Fruit fly (Drosophila melanogaster) whole organism, embryonic: Measurements from ENCODE around the gene CG15803.

Source experiments
- Atf-2 ChIP-seq: fragments of 200-800 bp; sonication (Bioruptor generic); optimal IDR thresholded peaks from 2 replicates; lab custom pipeline; 2016; ENCODE audit warnings: missing biosample characterization, missing genetic modification characterization
- BEAF-32 ChIP-seq: fragments of 200-800 bp; sonication (Bioruptor generic); optimal IDR thresholded peaks from 3 replicates; lab custom pipeline; 2017; ENCODE audit warnings: missing biosample characterization, missing genetic modification characterization, mild to moderate bottlenecking, moderate library complexity, missing genetic modification reagents
- CG10147 ChIP-seq: fragments of 200-800 bp; sonication (Bioruptor generic); optimal IDR thresholded peaks from 2 replicates; lab custom pipeline; 2019; ENCODE audit warnings: missing biosample characterization, mild to moderate bottlenecking, missing genetic modification characterization, moderate library complexity
- CG10431 ChIP-seq: fragments of 200-800 bp; sonication (Bioruptor generic); optimal IDR thresholded peaks from 3 replicates; lab custom pipeline; 2018; ENCODE audit warnings: missing biosample characterization, mild to moderate bottlenecking, missing genetic modification characterization
- CG12236 ChIP-seq: fragments of 200-800 bp; sonication (Bioruptor generic); optimal IDR thresholded peaks from 2 replicates; lab custom pipeline; 2016; ENCODE audit warnings: missing biosample characterization, missing genetic modification characterization
- CG12299 ChIP-seq: fragments of 200-800 bp; sonication (Bioruptor generic); optimal IDR thresholded peaks from 2 replicates; lab custom pipeline; 2018; ENCODE audit warnings: missing biosample characterization, mild to moderate bottlenecking, missing genetic modification characterization
- CG1233 ChIP-seq: fragments of 200-800 bp; sonication (Bioruptor generic); optimal IDR thresholded peaks from 4 replicates; lab custom pipeline; 2018; ENCODE audit warnings: missing biosample characterization, mild to moderate bottlenecking, missing genetic modification characterization
- CG15696 ChIP-seq: fragments of 200-800 bp; sonication (Bioruptor generic); optimal IDR thresholded peaks from 2 replicates; lab custom pipeline; 2019; ENCODE audit warnings: missing biosample characterization, mild to moderate bottlenecking, missing genetic modification characterization, moderate library complexity
- CG16779 ChIP-seq: fragments of 200-800 bp; sonication (Bioruptor generic); IDR thresholded peaks from 2 replicates; pipeline ENCODE4 v1.3.6; 2022; ENCODE audit warnings: missing biosample characterization, missing genetic modification characterization
- CG18599 ChIP-seq: fragments of 200-800 bp; sonication (Bioruptor generic); optimal IDR thresholded peaks from 3 replicates; lab custom pipeline; 2017; ENCODE audit warnings: missing biosample characterization, missing genetic modification characterization, mild to moderate bottlenecking, moderate library complexity, missing genetic modification reagents
- CG2678 ChIP-seq: fragments of 200-800 bp; sonication (Bioruptor generic); optimal IDR thresholded peaks from 3 replicates; lab custom pipeline; 2019; ENCODE audit warnings: missing biosample characterization, mild to moderate bottlenecking, missing genetic modification characterization, moderate library complexity
- CG30020 ChIP-seq: fragments of 200-800 bp; optimal IDR thresholded peaks from 2 replicates; lab custom pipeline; 2019; ENCODE audit warnings: missing biosample characterization, mild to moderate bottlenecking, missing genetic modification characterization, moderate library complexity
- CG30403 ChIP-seq: fragments of 200-800 bp; sonication (Bioruptor generic); optimal IDR thresholded peaks from 3 replicates; lab custom pipeline; 2016; ENCODE audit warnings: missing biosample characterization, missing genetic modification characterization
- CG43689 ChIP-seq: fragments of 200-800 bp; sonication (Bioruptor generic); IDR thresholded peaks from 2 replicates; pipeline ENCODE4 v1.3.6; 2022; ENCODE audit warnings: missing biosample characterization, missing genetic modification characterization
- CG4820 ChIP-seq: fragments of 200-800 bp; sonication (Bioruptor generic); optimal IDR thresholded peaks from 3 replicates; lab custom pipeline; 2016; ENCODE audit warnings: missing biosample characterization, missing genetic modification characterization
- CG5180 ChIP-seq: fragments of 200-800 bp; sonication (Bioruptor generic); optimal IDR thresholded peaks from 3 replicates; lab custom pipeline; 2017; ENCODE audit warnings: missing biosample characterization, missing genetic modification characterization, mild to moderate bottlenecking, moderate library complexity, missing genetic modification reagents
- CG8281 ChIP-seq: fragments of 200-800 bp; sonication (Bioruptor generic); optimal IDR thresholded peaks from 2 replicates; lab custom pipeline; 2018; ENCODE audit warnings: missing biosample characterization, mild to moderate bottlenecking, missing genetic modification characterization, moderate library complexity
- CG8478 ChIP-seq: fragments of >200 bp; optimal IDR thresholded peaks from 2 replicates; lab custom pipeline; 2018
- CG9797 ChIP-seq: fragments of 200-800 bp; sonication (Bioruptor generic); optimal IDR thresholded peaks from 3 replicates; lab custom pipeline; 2018; ENCODE audit warnings: missing biosample characterization, mild to moderate bottlenecking, missing genetic modification characterization
- CoRest ChIP-seq: fragments of 200-800 bp; sonication (Bioruptor generic); optimal IDR thresholded peaks from 3 replicates; lab custom pipeline; 2018; ENCODE audit warnings: missing biosample characterization, mild to moderate bottlenecking, missing genetic modification characterization, moderate library complexity
- D19A ChIP-seq: fragments of 200-800 bp; optimal IDR thresholded peaks from 3 replicates; lab custom pipeline; 2019; ENCODE audit warnings: missing biosample characterization, mild to moderate bottlenecking, missing genetic modification characterization, moderate library complexity
- Dbx ChIP-seq: fragments of 200-800 bp; sonication (Bioruptor generic); IDR thresholded peaks from 3 replicates; pipeline ENCODE4 v1.3.6; 2022; ENCODE audit warnings: missing biosample characterization, missing genetic modification characterization
- Doc3 ChIP-seq: fragments of 200-800 bp; sonication (Bioruptor generic); IDR thresholded peaks from 3 replicates; pipeline ENCODE4 v1.3.6; 2022; ENCODE audit warnings: missing biosample characterization, missing genetic modification characterization; ENCODE audit not compliant: partially characterized antibody
- Dp ChIP-seq: fragments of 200-800 bp; sonication (Bioruptor generic); optimal IDR thresholded peaks from 2 replicates; lab custom pipeline; 2018; ENCODE audit warnings: missing biosample characterization, mild to moderate bottlenecking, missing genetic modification characterization, moderate library complexity
- Ets97D ChIP-seq: fragments of 200-800 bp; sonication (Bioruptor generic); optimal IDR thresholded peaks from 3 replicates; lab custom pipeline; 2016; ENCODE audit warnings: missing biosample characterization, missing genetic modification characterization
- Hmx ChIP-seq: fragments of 200-800 bp; sonication (Bioruptor generic); optimal IDR thresholded peaks from 2 replicates; lab custom pipeline; 2016; ENCODE audit warnings: missing biosample characterization, missing genetic modification characterization
- Hr39 ChIP-seq: fragments of >200 bp; optimal IDR thresholded peaks from 2 replicates; lab custom pipeline; 2017
- MBD-R2 ChIP-seq: fragments of 200-800 bp; sonication (Bioruptor generic); IDR thresholded peaks from 2 replicates; pipeline ENCODE4 v1.3.6; 2022; ENCODE audit warnings: missing biosample characterization, missing genetic modification characterization
- Mrtf ChIP-seq: fragments of 200-800 bp; sonication (Bioruptor generic); IDR thresholded peaks from 3 replicates; pipeline ENCODE4 v1.3.6; 2022; ENCODE audit warnings: missing biosample characterization, missing genetic modification characterization
- Myb ChIP-seq: fragments of 200-800 bp; sonication (Bioruptor generic); optimal IDR thresholded peaks from 2 replicates; lab custom pipeline; 2016; ENCODE audit warnings: missing biosample characterization, missing genetic modification characterization
- NFAT ChIP-seq: fragments of 200-800 bp; sonication (Bioruptor generic); IDR thresholded peaks from 2 replicates; pipeline ENCODE4 v1.3.6; 2022; ENCODE audit warnings: missing biosample characterization, missing genetic modification characterization
- Sry-β ChIP-seq: fragments of 200-800 bp; sonication (Bioruptor generic); optimal IDR thresholded peaks from 2 replicates; lab custom pipeline; 2018; ENCODE audit warnings: missing biosample characterization, mild to moderate bottlenecking, missing genetic modification characterization, moderate library complexity
- Taf1 ChIP-seq: fragments of 200-800 bp; sonication (Bioruptor generic); IDR thresholded peaks from 2 replicates; pipeline ENCODE4 v1.3.6; 2022; ENCODE audit warnings: missing biosample characterization, missing genetic modification characterization
- aop ChIP-seq: fragments of 200-800 bp; sonication (Bioruptor generic); IDR thresholded peaks from 2 replicates; pipeline ENCODE4 v1.3.6; 2022; ENCODE audit warnings: missing biosample characterization, missing genetic modification characterization
- ato ChIP-seq: fragments of 200-800 bp; sonication (Bioruptor generic); IDR thresholded peaks from 2 replicates; pipeline ENCODE4 v1.3.6; 2022; ENCODE audit warnings: missing biosample characterization, missing genetic modification characterization; ENCODE audit not compliant: partially characterized antibody
- bbx ChIP-seq: fragments of 200-800 bp; sonication (Bioruptor generic); IDR thresholded peaks from 2 replicates; pipeline ENCODE4 v1.3.6; 2022; ENCODE audit warnings: missing biosample characterization, missing genetic modification characterization; ENCODE audit not compliant: partially characterized antibody
- caup ChIP-seq: fragments of 200-800 bp; sonication (Bioruptor generic); optimal IDR thresholded peaks from 3 replicates; lab custom pipeline; 2017; ENCODE audit warnings: missing biosample characterization, mild to moderate bottlenecking, missing genetic modification characterization, moderate library complexity; ENCODE audit not compliant: severe bottlenecking
- crol ChIP-seq: fragments of 200-800 bp; sonication (Bioruptor generic); IDR thresholded peaks from 2 replicates; pipeline ENCODE4 v1.3.6; 2022; ENCODE audit warnings: missing biosample characterization, missing genetic modification characterization
- eve ChIP-seq, 2 experiments: fragments of >200 bp; optimal IDR thresholded peaks; 2 replicates each; lab custom pipeline; 2017; ENCODE audit warnings: missing biosample characterization in 2 of 2, missing genetic modification characterization in 2 of 2
- gem ChIP-seq: fragments of 200-800 bp; sonication (Bioruptor generic); optimal IDR thresholded peaks from 2 replicates; lab custom pipeline; 2019; ENCODE audit warnings: missing biosample characterization, mild to moderate bottlenecking, missing genetic modification characterization, moderate library complexity
- gfzf ChIP-seq: fragments of 200-800 bp; sonication (Bioruptor generic); optimal IDR thresholded peaks from 2 replicates; lab custom pipeline; 2016; ENCODE audit warnings: missing biosample characterization, mild to moderate bottlenecking, missing genetic modification characterization, moderate library complexity
- hb ChIP-seq: fragments of 200-800 bp; sonication (Bioruptor generic); IDR thresholded peaks from 3 replicates; pipeline ENCODE4 v1.3.6; 2022; ENCODE audit warnings: missing biosample characterization, missing genetic modification characterization; ENCODE audit not compliant: partially characterized antibody
- mld ChIP-seq: fragments of 200-800 bp; sonication (Bioruptor generic); IDR thresholded peaks from 3 replicates; pipeline ENCODE4 v1.3.6; 2022; ENCODE audit warnings: missing biosample characterization, missing genetic modification characterization; ENCODE audit not compliant: partially characterized antibody
- nau ChIP-seq: fragments of 200-800 bp; sonication (Bioruptor generic); optimal IDR thresholded peaks from 3 replicates; lab custom pipeline; 2017; ENCODE audit warnings: missing biosample characterization, mild to moderate bottlenecking, missing genetic modification characterization, missing genetic modification reagents
- peb ChIP-seq: fragments of 200-800 bp; sonication (Bioruptor generic); IDR thresholded peaks from 2 replicates; pipeline ENCODE4 v1.3.6; 2022; ENCODE audit warnings: missing biosample characterization, missing genetic modification characterization
- repo ChIP-seq: fragments of 200-800 bp; sonication (Bioruptor generic); optimal IDR thresholded peaks from 2 replicates; lab custom pipeline; 2016; ENCODE audit warnings: missing biosample characterization, missing genetic modification characterization
- tin ChIP-seq: fragments of 200-800 bp; sonication (Bioruptor generic); optimal IDR thresholded peaks from 3 replicates; lab custom pipeline; 2016; ENCODE audit warnings: missing biosample characterization, missing genetic modification characterization
- tna ChIP-seq: fragments of 200-800 bp; sonication (Bioruptor generic); IDR thresholded peaks from 2 replicates; pipeline ENCODE4 v1.3.6; 2022; ENCODE audit warnings: missing biosample characterization, missing genetic modification characterization; ENCODE audit not compliant: partially characterized antibody
- unc-4 ChIP-seq: fragments of 200-800 bp; sonication (Bioruptor generic); IDR thresholded peaks from 2 replicates; pipeline ENCODE4 v1.3.6; 2022; ENCODE audit warnings: missing biosample characterization, missing genetic modification characterization; ENCODE audit not compliant: partially characterized antibody
- zf30C ChIP-seq: fragments of 200-800 bp; sonication (Bioruptor generic); optimal IDR thresholded peaks from 3 replicates; lab custom pipeline; 2018; ENCODE audit warnings: missing biosample characterization, mild to moderate bottlenecking, missing genetic modification characterization

CG15803 gene

dm6 chr3R:18404713-18405112, 44.2 kb upstream of the CG15803 start, which contains the start of gene CG7685 (continued):
- no peak; the same call in 2 of the 3 replicates for TF ChIP-seq Doc3 (GFP tag; lab: Robert Waterston, UW)
- peak; percentile 60; the same call in 1 of the 3 replicates for TF ChIP-seq Dbx (GFP tag; lab: Robert Waterston, UW)
- no peak for TF ChIP-seq Hr39 (lab: Kevin White, UChicago)
- TF ChIP-seq NFAT (GFP tag; lab: Robert Waterston, UW), result peak; percentile 76
- TF ChIP-seq CG30403 (GFP tag; lab: Kevin White, UChicago), result peak; percentile 69
- TF ChIP-seq CG8478 (lab: Kevin White, UChicago), result no peak
- TF ChIP-seq Hmx (GFP tag; lab: Kevin White, UChicago), result peak; percentile 15
- TF ChIP-seq Ets97D (GFP tag; lab: Kevin White, UChicago), result peak; percentile 66
- no peak for TF ChIP-seq eve (GFP tag; optimal IDR thresholded peaks at IDR 0.05; lab: Kevin White, UChicago)
- TF ChIP-seq zf30C (GFP tag; lab: Kevin White, UChicago), result peak; percentile 63
- no peak for TF ChIP-seq Sry-β (GFP tag; lab: Kevin White, UChicago)
- no peak for TF ChIP-seq CG12236 (GFP tag; lab: Kevin White, UChicago)
- no peak for TF ChIP-seq CG43689 (GFP tag; lab: Robert Waterston, UW)
- no peak for TF ChIP-seq mld (GFP tag; lab: Robert Waterston, UW)
- 0 out of 2 replicates have a peak, but pooled peaks have one; percentile 8 for TF ChIP-seq Taf1
- peak; percentile 74 for TF ChIP-seq caup
- peak; percentile 76 for TF ChIP-seq CG18599
- no peak for TF ChIP-seq bbx (GFP tag; lab: Robert Waterston, UW)
- no peak for TF ChIP-seq aop (GFP tag; lab: Robert Waterston, UW)
- TF ChIP-seq MBD-R2 (GFP tag; lab: Robert Waterston, UW), result peak; percentile 92
- peak; percentile 68 for TF ChIP-seq CG2678
- TF ChIP-seq CG10431 (GFP tag; lab: Kevin White, UChicago), result peak; percentile 8
- TF ChIP-seq CoRest (tag; lab: Kevin White, UChicago), result peak; percentile 59
- TF ChIP-seq tin (GFP tag; lab: Kevin White, UChicago), result peak; percentile 71
- no peak for TF ChIP-seq crol (GFP tag; lab: Robert Waterston, UW)
- no peak for TF ChIP-seq peb (GFP tag; lab: Robert Waterston, UW)
- TF ChIP-seq CG12299 (tag; lab: Kevin White, UChicago), result peak; percentile 57
- peak; percentile 22 for TF ChIP-seq gfzf (GFP tag; lab: Kevin White, UChicago)
- peak; percentile 72 for TF ChIP-seq gem (tag; lab: Kevin White, UChicago)
- TF ChIP-seq tna (GFP tag; lab: Robert Waterston, UW), result no peak
- TF ChIP-seq CG16779 (GFP tag; lab: Robert Waterston, UW), result no peak
- TF ChIP-seq BEAF-32, result peak; percentile 37
- TF ChIP-seq CG8281 (tag; lab: Kevin White, UChicago), result no peak
- no peak for TF ChIP-seq Mrtf (GFP tag; lab: Robert Waterston, UW)
- peak; percentile 71 for TF ChIP-seq Dp (GFP tag; lab: Kevin White, UChicago)
- TF ChIP-seq repo, result peak; percentile 63
- peak; percentile 32 for TF ChIP-seq CG30020
- peak; percentile 51 for TF ChIP-seq nau (GFP tag; lab: Kevin White, UChicago)
- TF ChIP-seq D19A (tag; lab: Kevin White, UChicago), result peak; percentile 58
- peak; percentile 63 for TF ChIP-seq Myb (GFP tag; lab: Kevin White, UChicago)
- TF ChIP-seq CG10147 (GFP tag; lab: Kevin White, UChicago), result peak; percentile 54
- TF ChIP-seq CG1233 (GFP tag; lab: Kevin White, UChicago), result peak; percentile 53
- peak; percentile 28 for TF ChIP-seq CG5180
- TF ChIP-seq CG4820, result peak; percentile 19
- TF ChIP-seq ato (GFP tag; lab: Robert Waterston, UW), result no peak
- TF ChIP-seq CG15696 (tag; lab: Kevin White, UChicago), result peak; percentile 55
- TF ChIP-seq hb (GFP tag; lab: Robert Waterston, UW), result no peak
- TF ChIP-seq CG9797, result no peak
- TF ChIP-seq unc-4 (GFP tag; lab: Robert Waterston, UW), result peak; percentile 21; the same call in 1 of the 2 replicates
- peak; percentile 64 for TF ChIP-seq Atf-2
